Fruit fly (Drosophila melanogaster): ENCODE results near the gene CG46435.

dm6 chr3L:19562146-19562700, 17.3 kb downstream of the CG46435 start:
- TF ChIP-seq Pif1B (GFP tag; optimal IDR thresholded peaks at IDR 0.05) = no peak
- TF ChIP-seq CG4496 (GFP tag; IDR thresholded peaks at IDR 0.05) = no peak
- no peak for TF ChIP-seq CG10348 (GFP tag; IDR thresholded peaks at IDR 0.05)
- TF ChIP-seq CG17806 (tag; optimal IDR thresholded peaks at IDR 0.05) = no peak

Data from whole organism, pupa.